Fruit fly (Drosophila melanogaster): ENCODE measurements around the gene PIG-T.

- TF ChIP-seq CG8478 (optimal IDR thresholded peaks at IDR 0.05) = no peak
- no peak for TF ChIP-seq usp (GFP tag; optimal IDR thresholded peaks at IDR 0.05)
- no peak for TF ChIP-seq Dll (optimal IDR thresholded peaks at IDR 0.05)
- TF ChIP-seq psq (optimal IDR thresholded peaks at IDR 0.05) = no peak
Observed at dm6 chrX:8412197-8413160, 5.4 kb upstream of the PIG-T start.

All from whole organism.